Worm (Caenorhabditis elegans): Measurements from ENCODE around the gene F46C5.6.

- TF ChIP-seq skn-1 (tag; optimal IDR thresholded peaks at IDR 0.05) (no peak), ama-1 (optimal IDR thresholded peaks at IDR 0.05) (no peak), fkh-10 (GFP tag; optimal IDR thresholded peaks at IDR 0.05) (no peak), R02D3.7 (tag; optimal IDR thresholded peaks at IDR 0.05) (no peak), fos-1 (tag; optimal IDR thresholded peaks at IDR 0.05) (no peak), lin-15B (tag; optimal IDR thresholded peaks at IDR 0.05) (no peak), lin-39 (tag; optimal IDR thresholded peaks at IDR 0.05) (no peak), nhr-237 (tag; optimal IDR thresholded peaks at IDR 0.05) (no peak), pha-4 (tag; optimal IDR thresholded peaks at IDR 0.05) (no peak)
Observed at ce11 chrII:8800830-8801229, 43.5 kb downstream of the F46C5.6 start, which contains the start of gene appg-2.
